Worm (Caenorhabditis elegans) whole organism, midembryonic: ENCODE data around the gene mgl-3.
"Not testable (repeated sequence)": the region's sequence is repeated elsewhere in the genome, so short reads cannot be mapped to it uniquely, and the experiment has no call there.

Source experiments
- T22C8.4 ChIP-seq: fragments of 200-800 bp; sonication (Bioruptor generic); IDR thresholded peaks from 2 replicates; pipeline ENCODE4 v1.3.6; 2022; ENCODE audit warnings: missing genetic modification characterization, missing compliant biosample characterization
- cog-1 ChIP-seq: sonication (generic microtip); optimal IDR thresholded peaks from 2 replicates; lab custom pipeline; 2016; ENCODE audit warnings: missing genetic modification characterization, missing compliant biosample characterization
- flt-1 ChIP-seq: fragments of 200-800 bp; sonication (Bioruptor generic); IDR thresholded peaks from 2 replicates; pipeline ENCODE4 v1.3.6; 2022; ENCODE audit warnings: missing genetic modification characterization, missing compliant biosample characterization
- klf-2 ChIP-seq: fragments of 200-800 bp; sonication (Bioruptor generic); conservative IDR thresholded peaks from 2 replicates; pipeline ENCODE4 v1.3.6; 2022; ENCODE audit warnings: missing genetic modification reagents, missing genetic modification characterization, missing compliant biosample characterization
- med-1 ChIP-seq: sonication (generic microtip); optimal IDR thresholded peaks from 2 replicates; lab custom pipeline; 2017; ENCODE audit warnings: missing genetic modification characterization, mild to moderate bottlenecking, missing compliant biosample characterization, antibody characterized with exemption, missing genetic modification reagents; ENCODE audit not compliant: insufficient read depth
- ref-1 ChIP-seq: fragments of 200-800 bp; sonication (Bioruptor generic); conservative IDR thresholded peaks from 2 replicates; pipeline ENCODE4 v1.3.6; 2022; ENCODE audit warnings: missing genetic modification reagents, missing genetic modification characterization, missing compliant biosample characterization
- tab-1 ChIP-seq: fragments of 200-800 bp; sonication (Bioruptor generic); IDR thresholded peaks from 2 replicates; pipeline ENCODE4 v1.3.6; 2022; ENCODE audit warnings: missing genetic modification characterization, missing compliant biosample characterization
- ztf-23 ChIP-seq: fragments of 200-800 bp; sonication (Bioruptor generic); IDR thresholded peaks from 2 replicates; pipeline ENCODE4 v1.3.6; 2022; ENCODE audit warnings: missing genetic modification reagents, missing genetic modification characterization, missing compliant biosample characterization
- ztf-29 ChIP-seq: fragments of 200-800 bp; sonication (Bioruptor generic); IDR thresholded peaks from 2 replicates; pipeline ENCODE4 v1.3.6; 2022; ENCODE audit warnings: missing genetic modification reagents, missing genetic modification characterization, missing compliant biosample characterization

The mgl-3 gene

ce11 chrIV:5473098-5473497 is 34.3 kb downstream of the mgl-3 start:
- TF ChIP-seq ztf-23 (GFP tag; lab: Robert Waterston, UW) = no peak
- no peak for TF ChIP-seq ztf-29 (GFP tag; lab: Robert Waterston, UW)
- no peak for TF ChIP-seq klf-2 (GFP tag; lab: Robert Waterston, UW)
- no peak for TF ChIP-seq ref-1 (GFP tag; lab: Robert Waterston, UW)
- no peak for TF ChIP-seq tab-1 (GFP tag; lab: Robert Waterston, UW)
- TF ChIP-seq cog-1 (tag; lab: Kevin White, UChicago) = no peak
- TF ChIP-seq T22C8.4 (GFP tag; lab: Robert Waterston, UW) = no peak
- no peak for TF ChIP-seq flt-1 (GFP tag; lab: Robert Waterston, UW)
- TF ChIP-seq med-1 (GFP tag; lab: Kevin White, UChicago) = no peak

DNA sequence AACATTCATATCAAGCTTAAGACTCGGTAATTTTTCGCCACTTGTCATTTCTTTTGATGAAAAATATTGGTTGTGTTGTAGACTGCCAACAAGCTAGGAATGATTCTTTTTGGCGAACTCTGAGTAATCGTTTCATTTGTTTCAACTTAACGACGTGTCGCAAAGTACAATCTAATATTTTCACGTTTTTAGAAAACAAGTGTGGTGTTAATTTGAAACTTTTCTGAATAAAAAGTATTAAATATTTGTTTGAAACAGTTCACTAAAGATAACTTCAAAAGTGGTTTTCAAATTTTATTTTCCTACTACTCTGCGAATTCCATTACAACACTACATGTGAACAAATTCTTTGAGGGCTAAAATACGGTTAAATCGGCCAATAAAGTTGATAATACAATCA is 37.7 kb downstream of the mgl-3 start, which contains the start of gene T11F8.4:
Gene T11F8.4 (minus strand): TSS at position 101 of the 400 bp plus-strand sequence.
- TF ChIP-seq T22C8.4 (GFP tag; lab: Robert Waterston, UW) (no peak), med-1 (GFP tag; lab: Kevin White, UChicago) (no peak)

DNA sequence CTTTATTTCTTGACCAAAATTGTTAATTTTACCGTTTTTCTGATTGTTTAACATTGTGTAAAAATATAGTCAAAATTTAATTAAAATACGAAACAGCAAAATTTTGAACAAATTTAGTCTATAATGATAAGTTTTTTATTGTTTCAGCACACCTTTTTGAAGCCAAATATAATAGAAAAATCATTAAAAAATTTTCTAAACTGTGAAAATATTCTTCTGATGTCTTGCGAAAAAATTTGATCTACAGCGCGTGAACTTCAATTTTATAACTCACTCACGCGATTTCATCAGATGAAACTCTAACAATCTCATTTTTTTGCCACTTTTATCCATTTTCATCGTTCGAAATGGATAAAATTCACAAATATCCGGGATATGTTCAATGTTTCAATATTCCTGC is 40.5 kb downstream of the mgl-3 start, which contains the start of gene T11F8.1:
Gene T11F8.1 (plus strand): TSS at position 301 of the 400 bp plus-strand sequence.
- no peak for TF ChIP-seq ztf-29 (GFP tag; lab: Robert Waterston, UW)
- no peak for TF ChIP-seq T22C8.4 (GFP tag; lab: Robert Waterston, UW)
- TF ChIP-seq med-1 (GFP tag; lab: Kevin White, UChicago) = no peak
- TF ChIP-seq tab-1 (GFP tag; lab: Robert Waterston, UW) = no peak
- no peak for TF ChIP-seq cog-1 (tag; lab: Kevin White, UChicago)
- no peak for TF ChIP-seq flt-1 (GFP tag; lab: Robert Waterston, UW)
- TF ChIP-seq klf-2 (GFP tag; lab: Robert Waterston, UW) = no peak
- TF ChIP-seq ztf-23 (GFP tag; lab: Robert Waterston, UW) = no peak
- no peak for TF ChIP-seq ref-1 (GFP tag; lab: Robert Waterston, UW)

DNA sequence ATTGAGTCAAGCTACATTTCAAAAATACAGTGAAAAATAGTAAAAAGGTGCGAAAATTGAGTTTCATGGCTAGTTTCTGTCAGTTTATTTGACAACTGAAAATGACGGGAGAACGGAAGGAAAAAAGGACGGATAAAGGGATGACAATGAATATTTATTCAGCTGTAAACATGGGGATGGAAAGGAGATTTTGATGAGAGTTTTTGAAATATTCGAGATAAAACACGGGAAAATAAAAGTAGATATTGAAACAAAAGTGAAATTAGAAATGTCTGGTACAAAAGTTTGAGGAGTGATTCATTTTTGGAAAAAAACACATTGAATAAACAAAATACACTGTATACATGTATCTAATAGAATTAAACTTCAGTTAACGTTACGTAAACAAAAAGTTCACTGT is 43.4 kb downstream of the mgl-3 start, which contains the start of gene T11F8.12:
Gene T11F8.12 (minus strand): TSS at position 101 of the 400 bp plus-strand sequence.
- TF ChIP-seq T22C8.4 (GFP tag; lab: Robert Waterston, UW) = no peak
- no peak for TF ChIP-seq med-1 (GFP tag; lab: Kevin White, UChicago)
- TF ChIP-seq ztf-29 (GFP tag; lab: Robert Waterston, UW) = no peak
- TF ChIP-seq klf-2 (GFP tag; lab: Robert Waterston, UW) = no peak
- TF ChIP-seq ref-1 (GFP tag; lab: Robert Waterston, UW) = no peak
- no peak for TF ChIP-seq cog-1 (tag; lab: Kevin White, UChicago)
- no peak for TF ChIP-seq tab-1 (GFP tag; lab: Robert Waterston, UW)
- TF ChIP-seq flt-1 (GFP tag; lab: Robert Waterston, UW) = no peak
- no peak for TF ChIP-seq ztf-23 (GFP tag; lab: Robert Waterston, UW)

DNA sequence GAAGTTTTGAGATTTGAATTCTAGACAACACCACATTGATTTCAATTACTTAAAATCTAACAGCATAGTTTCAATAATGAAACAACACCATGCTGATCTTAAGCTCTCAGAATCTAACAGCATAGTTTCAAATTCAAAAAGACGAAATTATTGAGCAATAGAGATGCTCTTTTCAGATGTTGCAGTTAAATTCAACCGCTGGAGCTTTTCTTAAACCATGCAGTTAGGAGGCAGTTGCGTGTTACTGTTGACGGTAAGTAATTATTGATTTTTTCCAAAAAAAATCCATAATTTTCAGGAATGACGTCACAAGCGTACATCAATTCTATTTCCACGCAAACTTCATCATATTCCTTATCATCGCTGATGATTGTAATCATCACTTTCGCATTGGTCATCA is 43.9 kb downstream of the mgl-3 start, which contains the start of gene T11F8.5:
Gene T11F8.5 (plus strand): TSS at position 301 of the 400 bp plus-strand sequence.
- TF ChIP-seq T22C8.4 (GFP tag; lab: Robert Waterston, UW) (no peak), ztf-29 (GFP tag; lab: Robert Waterston, UW) (no peak), med-1 (GFP tag; lab: Kevin White, UChicago) (no peak), klf-2 (GFP tag; lab: Robert Waterston, UW) (no peak), ref-1 (GFP tag; lab: Robert Waterston, UW) (no peak), cog-1 (tag; lab: Kevin White, UChicago) (no peak), flt-1 (GFP tag; lab: Robert Waterston, UW) (no peak), tab-1 (GFP tag; lab: Robert Waterston, UW) (no peak), ztf-23 (GFP tag; lab: Robert Waterston, UW) (no peak)

DNA sequence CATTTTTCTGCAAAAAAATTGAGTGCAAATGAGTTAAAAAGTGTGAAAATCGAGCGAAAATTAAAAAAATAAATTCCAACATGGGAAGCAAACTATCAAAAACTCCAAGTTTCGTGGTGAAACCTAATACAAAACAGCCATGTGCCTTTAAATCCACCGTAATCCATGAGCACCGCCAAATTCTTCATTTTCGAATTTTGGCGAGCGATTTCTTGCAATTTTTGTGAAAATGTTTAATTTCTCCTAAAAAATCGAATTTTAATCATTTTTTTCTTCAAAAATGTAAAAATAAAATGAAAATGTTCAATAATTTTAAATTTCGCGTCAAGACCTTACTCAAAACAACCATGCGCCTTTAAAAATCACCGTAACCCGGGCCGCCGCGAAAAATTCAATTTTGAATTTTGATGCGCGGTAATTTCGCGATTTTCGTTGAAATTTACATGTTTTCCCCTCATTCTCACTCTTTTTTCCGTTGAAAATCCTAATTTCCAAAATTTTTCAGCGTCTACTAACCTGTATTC is 47.5 kb downstream of the mgl-3 start, which contains the start of the genes snpc-3.1 and puf-7:
Gene snpc-3.1 (minus strand): TSS at position 51 of the 524 bp plus-strand sequence.
Gene puf-7 (plus strand): TSS at position 506 of the 524 bp plus-strand sequence.
- not testable (repeated sequence) for TF ChIP-seq klf-2, flt-1, ref-1 (GFP tag; lab: Robert Waterston, UW)

- TF ChIP-seq klf-2 (GFP tag; lab: Robert Waterston, UW); cog-1 (tag; lab: Kevin White, UChicago); ref-1 (GFP tag; lab: Robert Waterston, UW): not testable (repeated sequence)
These were observed 52.2 kb downstream of the mgl-3 start, which contains the start of gene B0273.115 for ce11 chrIV:5491054-5491453. Gene B0273.115 (minus strand): TSS chrIV:5491154.

- no peak for TF ChIP-seq tab-1 (GFP tag; lab: Robert Waterston, UW)
These were observed 53.4 kb downstream of the mgl-3 start for ce11 chrIV:5492196-5492595.

DNA sequence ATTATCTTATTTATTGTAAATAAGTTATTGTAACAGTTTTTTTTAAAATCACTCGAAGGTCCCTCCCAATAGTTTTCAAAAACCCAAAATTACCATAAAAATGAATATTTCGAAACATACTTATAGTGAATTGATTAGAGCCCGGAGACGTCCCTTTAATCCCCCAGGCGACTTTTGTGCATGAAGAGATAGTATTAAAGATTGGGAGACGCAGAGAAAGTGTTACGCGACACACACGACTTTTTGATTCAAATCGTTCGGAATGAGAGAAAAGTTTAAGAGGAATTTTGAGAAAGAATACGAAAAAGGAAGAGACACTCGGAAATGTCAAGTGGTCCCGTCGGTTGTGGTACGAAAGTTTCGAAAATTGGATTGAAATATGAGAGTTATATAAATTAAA is 54.3 kb downstream of the mgl-3 start:
- TF ChIP-seq ref-1 (GFP tag; lab: Robert Waterston, UW) = no peak
- TF ChIP-seq ztf-29 (GFP tag; lab: Robert Waterston, UW) = no peak
- no peak for TF ChIP-seq tab-1 (GFP tag; lab: Robert Waterston, UW)
- TF ChIP-seq med-1 (GFP tag; lab: Kevin White, UChicago) = no peak
- no peak for TF ChIP-seq ztf-23 (GFP tag; lab: Robert Waterston, UW)
- no peak for TF ChIP-seq klf-2 (GFP tag; lab: Robert Waterston, UW)
- no peak for TF ChIP-seq flt-1 (GFP tag; lab: Robert Waterston, UW)
- no peak for TF ChIP-seq T22C8.4 (GFP tag; lab: Robert Waterston, UW)
- TF ChIP-seq cog-1 (tag; lab: Kevin White, UChicago) = no peak
